Fruit fly (Drosophila melanogaster) S2 (cell line): Measurements from ENCODE around the gene Cyp303a1.

Experiments used
- CG8478 ChIP-seq: fragments of >200 bp; optimal IDR thresholded peaks from 2 replicates; lab custom pipeline; 2018
- CTCF ChIP-seq, 2 experiments: fragments of >200 bp; optimal IDR thresholded peaks; 2 replicates each; lab custom pipeline; 2018

Gene Cyp303a1

dm6 chr2L:16270667-16271485 is 23.1 kb upstream of the Cyp303a1 start:
- TF ChIP-seq CTCF (optimal IDR thresholded peaks at IDR 0.05; lab: Kevin White, UChicago) (no peak), CG8478 (lab: Kevin White, UChicago) (no peak)

dm6 chr2L:16271486-16271806 is 22.5 kb upstream of the Cyp303a1 start:
- no peak for TF ChIP-seq CG8478 (lab: Kevin White, UChicago)
- no peak for TF ChIP-seq CTCF (optimal IDR thresholded peaks at IDR 0.05; lab: Kevin White, UChicago)

DNA sequence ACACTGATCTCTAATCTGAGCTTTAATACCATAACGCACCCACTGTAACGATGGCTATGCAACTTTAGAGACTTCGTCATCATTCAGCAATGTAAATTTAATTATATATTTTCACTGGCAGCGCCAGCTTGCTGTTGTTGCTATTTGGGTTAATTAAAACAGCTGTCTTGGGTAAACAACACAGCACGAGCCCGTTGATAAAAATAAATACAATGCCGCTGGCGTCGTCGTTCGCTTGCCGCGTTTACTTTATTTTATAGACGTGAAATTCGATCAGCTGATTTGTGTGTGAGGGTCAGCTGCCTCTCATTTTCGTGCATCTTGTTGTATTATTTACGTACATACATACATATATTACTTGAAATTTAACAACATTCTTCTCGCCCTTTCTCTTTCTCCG is 21.3 kb upstream of the Cyp303a1 start:
- TF ChIP-seq CG8478 (lab: Kevin White, UChicago) = no peak
- no peak for TF ChIP-seq CTCF (optimal IDR thresholded peaks at IDR 0.05; lab: Kevin White, UChicago)

dm6 chr2L:16273439-16273838 is 20.5 kb upstream of the Cyp303a1 start:
- TF ChIP-seq CTCF (optimal IDR thresholded peaks at IDR 0.05; lab: Kevin White, UChicago) = no peak
- TF ChIP-seq CG8478 (lab: Kevin White, UChicago) = no peak

DNA sequence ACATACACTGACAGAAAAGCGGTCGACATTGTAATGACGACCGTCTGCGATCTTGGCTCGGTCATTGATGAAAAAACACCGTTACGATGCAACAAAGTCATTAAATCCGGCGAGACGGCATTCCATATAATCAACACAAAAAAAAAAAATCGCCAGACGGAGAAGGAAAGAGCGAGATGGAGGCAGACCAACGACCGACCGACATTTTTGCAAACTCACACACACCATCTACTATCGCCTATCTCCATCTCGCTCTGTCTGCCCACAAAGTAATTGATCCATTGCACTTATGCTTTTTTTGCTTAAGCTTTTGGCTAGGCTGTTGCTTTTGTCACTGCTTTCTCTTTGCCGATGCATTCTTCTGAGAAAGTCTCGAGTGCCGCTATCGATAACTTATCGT is 19.9 kb upstream of the Cyp303a1 start:
- TF ChIP-seq CG8478 (lab: Kevin White, UChicago) = no peak
- no peak for TF ChIP-seq CTCF (optimal IDR thresholded peaks at IDR 0.05; lab: Kevin White, UChicago)

DNA sequence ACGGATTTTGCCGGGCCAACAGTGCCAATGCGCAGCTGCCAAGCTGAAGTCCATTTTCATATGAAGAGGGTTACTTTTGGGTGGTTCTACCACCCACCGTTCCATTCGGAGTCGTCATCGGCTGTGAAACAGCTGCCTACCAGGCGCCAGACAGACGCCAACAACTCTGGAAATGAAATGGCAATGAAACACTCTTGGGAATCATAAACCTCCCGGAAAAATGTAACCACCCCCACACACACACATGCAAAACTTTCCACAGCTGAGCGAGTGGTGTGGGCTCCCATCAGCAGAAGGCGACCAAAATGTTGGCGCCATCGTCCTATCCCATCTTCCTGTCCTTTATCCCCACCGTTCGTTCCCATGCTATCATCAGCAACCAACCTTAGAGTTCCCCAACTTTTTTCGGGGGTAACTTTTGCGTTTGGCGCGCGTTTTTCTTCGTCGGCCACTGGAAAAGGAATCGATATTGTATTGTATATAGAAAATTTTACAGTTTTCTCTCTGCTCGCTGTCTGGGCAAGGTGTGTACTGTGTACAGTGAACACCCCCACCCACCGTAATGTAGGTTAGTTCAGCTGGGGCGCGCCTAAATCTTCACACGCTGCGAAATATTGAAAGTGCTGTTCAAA is 18.7 kb upstream of the Cyp303a1 start:
- TF ChIP-seq CG8478 (lab: Kevin White, UChicago) = no peak

DNA sequence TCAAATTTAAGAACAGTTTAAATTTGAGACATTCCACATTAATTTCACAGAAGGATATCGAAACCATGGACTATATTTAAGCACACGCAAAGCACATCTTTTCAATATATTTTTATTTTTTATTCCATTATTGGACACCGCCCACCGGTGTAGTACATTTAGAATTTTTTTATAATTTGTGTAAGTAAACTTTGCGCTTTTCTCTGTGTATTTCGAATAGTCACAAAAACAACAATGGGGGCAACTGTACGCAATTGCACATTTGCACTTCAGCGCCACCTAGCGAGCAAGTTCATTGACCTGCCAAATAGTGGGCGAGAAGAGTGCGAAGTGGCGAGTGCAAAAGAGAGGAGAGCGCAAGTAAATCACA is 18.2 kb upstream of the Cyp303a1 start:
- no peak for TF ChIP-seq CG8478 (lab: Kevin White, UChicago)
- peak; percentile 57 to 81 for TF ChIP-seq CTCF (optimal IDR thresholded peaks at IDR 0.05; lab: Kevin White, UChicago)

dm6 chr2L:16276820-16277219 is 17.2 kb upstream of the Cyp303a1 start:
- no peak for TF ChIP-seq CG8478 (lab: Kevin White, UChicago)
- no peak for TF ChIP-seq CTCF (optimal IDR thresholded peaks at IDR 0.05; lab: Kevin White, UChicago)

DNA sequence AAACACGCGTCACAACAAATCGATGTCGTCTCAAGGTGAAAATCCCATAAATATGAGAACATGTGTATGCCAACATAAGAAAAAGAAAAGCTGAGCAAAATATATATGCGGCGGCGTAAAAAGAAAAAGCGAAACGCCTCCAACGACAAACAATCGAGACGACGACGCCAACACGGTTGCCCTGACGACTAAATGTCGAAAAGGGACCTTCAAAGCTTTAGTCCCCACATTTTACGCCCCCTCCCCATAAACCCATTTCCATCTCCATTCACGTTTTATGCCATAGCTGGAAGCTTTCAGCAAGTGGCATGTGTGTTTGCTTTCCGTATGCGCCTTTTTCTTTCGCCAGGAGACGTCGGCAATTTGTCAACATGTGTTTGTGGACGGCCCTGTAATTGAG is 16.1 kb upstream of the Cyp303a1 start:
- TF ChIP-seq CTCF (optimal IDR thresholded peaks at IDR 0.05; lab: Kevin White, UChicago) (no peak), CG8478 (lab: Kevin White, UChicago) (no peak)

- TF ChIP-seq CTCF (optimal IDR thresholded peaks at IDR 0.05; lab: Kevin White, UChicago) (no peak), CG8478 (lab: Kevin White, UChicago) (no peak)
Measured at dm6 chr2L:16278842-16279241, 15.1 kb upstream of the Cyp303a1 start.

DNA sequence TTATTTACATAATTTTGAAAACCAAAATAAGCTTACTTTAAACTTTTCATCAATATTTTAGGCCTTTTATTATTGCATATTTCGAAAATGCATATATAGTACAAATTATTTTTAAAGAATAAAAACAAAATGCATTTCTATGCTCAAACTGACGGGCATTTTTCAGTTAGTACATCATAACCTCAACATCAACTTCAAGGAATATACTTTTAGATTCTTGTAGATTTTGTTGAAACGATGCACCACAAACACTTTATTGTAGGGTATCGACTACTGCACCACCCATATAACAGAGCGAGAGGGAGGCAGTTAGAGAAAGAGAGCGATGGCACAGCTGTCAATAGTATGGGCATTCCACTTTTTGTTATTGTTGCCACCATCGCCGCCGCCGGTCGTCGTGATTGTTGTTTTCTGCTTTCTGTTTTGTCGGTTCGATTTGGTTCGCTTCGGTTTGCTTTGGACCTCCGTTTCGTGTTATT is 14.2 kb upstream of the Cyp303a1 start:
- no peak for TF ChIP-seq CTCF (optimal IDR thresholded peaks at IDR 0.05; lab: Kevin White, UChicago)
- no peak for TF ChIP-seq CG8478 (lab: Kevin White, UChicago)

dm6 chr2L:16281419-16282076 is 12.4 kb upstream of the Cyp303a1 start:
- TF ChIP-seq CTCF (optimal IDR thresholded peaks at IDR 0.05; lab: Kevin White, UChicago) (no peak), CG8478 (lab: Kevin White, UChicago) (no peak)

DNA sequence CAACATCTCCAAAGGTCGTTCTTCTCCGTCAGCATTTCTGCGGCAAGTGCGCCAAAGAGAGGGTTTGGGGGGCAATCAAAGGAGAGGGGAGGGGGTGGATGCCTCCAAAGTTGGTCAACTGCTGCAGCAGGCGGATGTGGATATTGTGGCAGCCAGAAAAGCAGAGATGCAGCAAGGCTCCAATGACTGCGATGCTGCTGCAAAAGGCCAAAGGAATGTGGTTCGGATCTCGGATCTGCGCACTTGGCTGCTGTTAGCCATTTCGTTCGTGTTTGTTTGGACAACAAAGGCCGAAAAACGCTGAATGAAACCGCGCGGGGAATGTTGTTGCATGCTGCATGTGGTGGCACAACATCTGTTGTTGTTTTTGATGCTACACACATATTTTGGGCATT is 11.9 kb upstream of the Cyp303a1 start:
- TF ChIP-seq CG8478 (lab: Kevin White, UChicago) (no peak), CTCF (optimal IDR thresholded peaks at IDR 0.05; lab: Kevin White, UChicago) (no peak)

- TF ChIP-seq CTCF (optimal IDR thresholded peaks at IDR 0.05; lab: Kevin White, UChicago) (no peak), CG8478 (lab: Kevin White, UChicago) (no peak)
Measured at dm6 chr2L:16282856-16283255, 11.1 kb upstream of the Cyp303a1 start.
